Worm (Caenorhabditis elegans) whole organism, mixed stage, embryonic: ENCODE data around the gene F54F7.14.

ENCODE experiments used
- bed-3 ChIP-seq: fragments of 200-800 bp; sonication (Bioruptor generic); optimal IDR thresholded peaks from 3 replicates; lab custom pipeline; 2018; ENCODE audit warnings: mild to moderate bottlenecking, missing genetic modification characterization, moderate library complexity, missing compliant biosample characterization
- elt-3 ChIP-seq: fragments of 150-350 bp; optimal IDR thresholded peaks from 2 replicates; lab custom pipeline; 2014; ENCODE audit warnings: missing biosample characterization, missing genetic modification characterization
- lin-13 ChIP-seq: fragments of 150-350 bp; optimal IDR thresholded peaks from 2 replicates; lab custom pipeline; 2014; ENCODE audit warnings: missing biosample characterization, missing genetic modification characterization
- nhr-28 ChIP-seq: fragments of 150-350 bp; optimal IDR thresholded peaks from 2 replicates; lab custom pipeline; 2014; ENCODE audit warnings: missing biosample characterization, missing genetic modification characterization
- nhr-76 ChIP-seq: sonication (generic microtip); optimal IDR thresholded peaks from 2 replicates; lab custom pipeline; 2017; ENCODE audit warnings: missing biosample characterization, missing genetic modification characterization
- sem-2 ChIP-seq: fragments of 200-800 bp; sonication (Bioruptor generic); optimal IDR thresholded peaks from 2 replicates; lab custom pipeline; 2018; ENCODE audit warnings: mild to moderate bottlenecking, missing genetic modification characterization, missing compliant biosample characterization
- unc-120 ChIP-seq: sonication (generic microtip); optimal IDR thresholded peaks from 2 replicates; lab custom pipeline; 2017; ENCODE audit warnings: missing genetic modification characterization, missing compliant biosample characterization; ENCODE audit not compliant: poor library complexity, severe bottlenecking
- unc-39 ChIP-seq: fragments of 150-350 bp; optimal IDR thresholded peaks from 2 replicates; lab custom pipeline; 2014; ENCODE audit warnings: missing biosample characterization, missing genetic modification characterization
- unc-62 ChIP-seq: fragments of 150-350 bp; optimal IDR thresholded peaks from 2 replicates; lab custom pipeline; 2014; ENCODE audit warnings: missing biosample characterization, missing genetic modification reagents, missing genetic modification characterization
- ztf-11 ChIP-seq: fragments of 150-350 bp; optimal IDR thresholded peaks from 2 replicates; lab custom pipeline; 2014; ENCODE audit warnings: missing biosample characterization, missing genetic modification characterization

DNA sequence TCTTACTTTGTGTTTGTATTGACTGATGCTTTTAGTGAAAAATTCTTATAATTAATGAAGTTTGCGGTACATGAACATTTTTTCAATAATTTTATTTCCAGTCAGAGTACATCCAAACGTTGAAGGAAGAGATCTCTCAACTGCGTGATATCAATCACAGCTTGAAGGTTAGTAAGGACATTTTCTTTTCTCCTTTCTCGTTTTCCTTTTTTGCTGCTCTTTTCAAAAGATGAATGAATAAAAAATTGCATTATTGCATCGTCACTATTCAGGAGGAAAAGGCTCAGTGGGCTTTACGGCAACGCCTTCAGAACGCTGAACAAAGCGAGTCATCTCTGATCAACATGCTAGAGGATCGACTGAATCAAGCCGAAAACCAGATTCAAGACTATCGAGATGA, 23.8 kb upstream of the F54F7.14 start:
- TF ChIP-seq unc-62 (no peak), lin-13 (tag; lab: Kevin White, UChicago) (no peak), elt-3 (tag; lab: Kevin White, UChicago) (no peak), sem-2 (GFP tag; lab: Kevin White, UChicago) (no peak), bed-3 (GFP tag; lab: Kevin White, UChicago) (no peak), unc-39 (no peak), nhr-76 (tag; lab: Kevin White, UChicago) (no peak), nhr-28 (no peak), ztf-11 (no peak), unc-120 (tag; lab: Kevin White, UChicago) (no peak)
